Fruit fly (Drosophila melanogaster): ENCODE results near the gene side.

DNA sequence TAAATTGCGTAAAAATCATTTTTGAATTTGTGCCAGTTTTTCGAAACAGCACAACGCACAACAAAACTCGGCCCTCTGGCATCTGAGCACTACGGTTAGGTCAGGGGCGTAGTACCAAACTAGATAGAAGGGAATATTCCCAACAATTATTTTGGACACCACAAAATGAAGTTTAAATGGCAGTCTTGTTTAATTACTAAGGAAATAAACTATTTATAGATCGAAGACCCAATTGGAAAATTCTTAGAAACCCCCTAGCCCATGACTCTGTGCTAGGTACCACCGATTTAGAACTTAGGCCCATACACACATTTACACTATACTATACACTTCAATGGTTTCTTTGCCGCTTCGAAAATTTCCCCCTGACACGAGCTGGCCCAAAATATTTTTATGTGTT is 30.2 kb downstream of the side start:
- no peak for TF ChIP-seq toe (GFP tag; optimal IDR thresholded peaks at IDR 0.05)
- no peak for TF ChIP-seq bab1 (GFP tag; optimal IDR thresholded peaks at IDR 0.05)
- TF ChIP-seq kay (GFP tag; ENCODE audit: borderline replicate concordance) = no peak
- TF ChIP-seq tj (GFP tag; optimal IDR thresholded peaks at IDR 0.05) = no peak
- TF ChIP-seq Crg-1 (GFP tag; optimal IDR thresholded peaks at IDR 0.05) = no peak
- TF ChIP-seq Hr96 (GFP tag; optimal IDR thresholded peaks at IDR 0.05) = no peak
- no peak for TF ChIP-seq cic (GFP tag; optimal IDR thresholded peaks at IDR 0.05)
- no peak for TF ChIP-seq CG7101 (tag; optimal IDR thresholded peaks at IDR 0.05)
- no peak for TF ChIP-seq ovo (GFP tag; optimal IDR thresholded peaks at IDR 0.05)

Data from whole organism, adult.